Worm (Caenorhabditis elegans): ENCODE data around the gene rps-22.
A peak's percentile ranks its signal among the peaks of the same experiment; 100 is the strongest.

Gene rps-22

DNA sequence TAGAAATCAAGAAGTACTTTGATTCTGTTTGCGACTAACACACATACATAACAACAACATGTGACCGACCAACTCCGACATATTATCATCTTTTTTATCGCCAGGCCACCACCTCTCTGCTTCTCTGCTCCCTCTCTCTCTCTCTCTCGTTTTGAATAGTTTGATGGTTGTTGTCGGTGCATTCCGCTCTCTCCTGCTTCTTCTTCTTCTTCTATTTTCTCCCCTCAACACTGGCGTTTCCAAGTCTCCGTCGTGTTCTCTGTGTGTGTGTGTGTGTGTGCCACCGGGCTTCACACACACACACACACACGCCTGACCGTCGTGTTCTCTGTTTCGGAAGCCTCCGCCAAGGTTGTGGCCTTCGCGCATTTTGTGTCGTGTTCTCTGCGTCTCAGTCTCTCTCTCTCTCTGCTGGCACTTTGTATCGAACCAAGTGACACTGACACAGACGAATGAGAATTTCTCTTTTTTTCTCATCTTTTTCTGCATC lies 25.2 kb upstream of the rps-22 start:
- TF ChIP-seq nhr-77 (tag; optimal IDR thresholded peaks at IDR 0.05) (peak; percentile 86), ztf-11 (tag; optimal IDR thresholded peaks at IDR 0.05) (peak; percentile 41), fos-1 (tag; optimal IDR thresholded peaks at IDR 0.05) (peak; percentile 97), lin-13 (GFP tag; optimal IDR thresholded peaks at IDR 0.05) (peak; percentile 93), nhr-21 (tag; optimal IDR thresholded peaks at IDR 0.05) (peak; percentile 99), unc-55 (GFP tag; optimal IDR thresholded peaks at IDR 0.05) (peak; percentile 86), elt-3 (tag; optimal IDR thresholded peaks at IDR 0.05) (no peak), dmd-4 (tag; optimal IDR thresholded peaks at IDR 0.05) (peak; percentile 34), peb-1 (tag; optimal IDR thresholded peaks at IDR 0.05) (peak; percentile 97), C34F6.9 (tag; optimal IDR thresholded peaks at IDR 0.05) (peak; percentile 95), gmeb-1 (tag; optimal IDR thresholded peaks at IDR 0.05) (peak; percentile 86), alr-1 (tag; optimal IDR thresholded peaks at IDR 0.05) (peak; percentile 19), snpc-4 (tag; optimal IDR thresholded peaks at IDR 0.05) (peak; percentile 77), lsy-2 (tag; optimal IDR thresholded peaks at IDR 0.05) (peak; percentile 80 to 95), nhr-129 (tag; optimal IDR thresholded peaks at IDR 0.05) (peak; percentile 95), sma-9 (GFP tag; optimal IDR thresholded peaks at IDR 0.05) (peak; percentile 100), sma-9 (tag; optimal IDR thresholded peaks at IDR 0.05) (peak; percentile 100), nhr-23 (tag; optimal IDR thresholded peaks at IDR 0.05) (no peak), R02D3.7 (tag; optimal IDR thresholded peaks at IDR 0.05) (peak; percentile 46), aly-2 (tag; optimal IDR thresholded peaks at IDR 0.05) (no peak), mab-5 (tag; optimal IDR thresholded peaks at IDR 0.05) (peak; percentile 96), nhr-10 (tag; optimal IDR thresholded peaks at IDR 0.05) (peak; percentile 54), ztf-1 (GFP tag; conservative IDR thresholded peaks at IDR 0.05) (no peak), sma-3 (GFP tag; optimal IDR thresholded peaks at IDR 0.05) (peak; percentile 99), nhr-6 (tag; optimal IDR thresholded peaks at IDR 0.05) (peak; percentile 94), nhr-25 (tag; optimal IDR thresholded peaks at IDR 0.05) (peak; percentile 99), Y55F3AM.14 (GFP tag; optimal IDR thresholded peaks at IDR 0.05) (peak; percentile 100), ZK546.5 (tag; optimal IDR thresholded peaks at IDR 0.05) (peak; percentile 53), mdl-1 (tag; optimal IDR thresholded peaks at IDR 0.05) (peak; percentile 97 to 98), mbf-1 (tag; optimal IDR thresholded peaks at IDR 0.05) (no peak), lin-11 (tag; optimal IDR thresholded peaks at IDR 0.05) (peak; percentile 85), ama-1 (optimal IDR thresholded peaks at IDR 0.05) (no peak), nhr-11 (tag; optimal IDR thresholded peaks at IDR 0.05) (peak; percentile 36), egl-27 (tag; optimal IDR thresholded peaks at IDR 0.05) (peak; percentile 100), unc-39 (tag; optimal IDR thresholded peaks at IDR 0.05) (no peak), F13H6.1 (tag; optimal IDR thresholded peaks at IDR 0.05) (peak; percentile 100), ceh-16 (tag; optimal IDR thresholded peaks at IDR 0.05) (peak; percentile 87), blmp-1 (tag; optimal IDR thresholded peaks at IDR 0.05; ENCODE audit: insufficient read depth) (peak; percentile 98), ceh-82 (tag; optimal IDR thresholded peaks at IDR 0.05) (peak; percentile 84), lin-39 (tag; optimal IDR thresholded peaks at IDR 0.05) (no peak), skn-1 (tag; optimal IDR thresholded peaks at IDR 0.05) (peak; percentile 92), nhr-237 (tag; optimal IDR thresholded peaks at IDR 0.05) (peak; percentile 83), zag-1 (tag; optimal IDR thresholded peaks at IDR 0.05) (peak; percentile 95), nhr-12 (tag; optimal IDR thresholded peaks at IDR 0.05) (no peak), elt-1 (tag; optimal IDR thresholded peaks at IDR 0.05) (peak; percentile 74), crh-2 (tag; optimal IDR thresholded peaks at IDR 0.05) (peak; percentile 97), sem-4 (tag; optimal IDR thresholded peaks at IDR 0.05) (peak; percentile 97), unc-62 (GFP tag; optimal IDR thresholded peaks at IDR 0.05) (peak; percentile 95), ztf-4 (tag; optimal IDR thresholded peaks at IDR 0.05) (peak; percentile 94)

All from whole organism, L2 larva.